Worm (Caenorhabditis elegans): Measurements from ENCODE around the gene ZK402.1.

Gene ZK402.1

ce11 chrX:1454385-1454784 is 50.3 kb downstream of the ZK402.1 start (continued):
- TF ChIP-seq ZK546.5 (tag; optimal IDR thresholded peaks at IDR 0.05) (no peak), F37D6.2 (tag; optimal IDR thresholded peaks at IDR 0.05) (peak; percentile 78), madf-5 (GFP tag; IDR thresholded peaks at IDR 0.05) (peak in 1 of 2 experiments; percentile 32; a peak in 1 of 4 replicates), snpc-4 (tag; optimal IDR thresholded peaks at IDR 0.05) (peak; percentile 28), F26F4.8 (GFP tag; conservative IDR thresholded peaks at IDR 0.05) (no peak), zfp-2 (tag; optimal IDR thresholded peaks at IDR 0.05) (peak; percentile 9), ceh-20 (GFP tag; IDR thresholded peaks at IDR 0.05) (peak; percentile 90), F44E2.7 (GFP tag; IDR thresholded peaks at IDR 0.05) (no peak), lin-38 (GFP tag; IDR thresholded peaks at IDR 0.05) (peak; percentile 66), daf-16 (GFP tag; optimal IDR thresholded peaks at IDR 0.05) (peak in 1 of 2 experiments; percentile 67), daf-16 (tag; optimal IDR thresholded peaks at IDR 0.05) (peak; percentile 80), Y5F2A.4 (GFP tag; optimal IDR thresholded peaks at IDR 0.05) (no peak), cey-2 (tag; optimal IDR thresholded peaks at IDR 0.05; ENCODE audit: borderline replicate concordance, insufficient read depth) (peak; percentile 2), fkh-10 (GFP tag; optimal IDR thresholded peaks at IDR 0.05) (peak; percentile 45), nhr-102 (tag; optimal IDR thresholded peaks at IDR 0.05) (peak; percentile 80), rbr-2 (tag; optimal IDR thresholded peaks at IDR 0.05) (peak; percentile 93), ctbp-1 (GFP tag; IDR thresholded peaks at IDR 0.05) (peak; percentile 67), ceh-44 (GFP tag; IDR thresholded peaks at IDR 0.05) (no peak), sdz-12 (GFP tag; optimal IDR thresholded peaks at IDR 0.05) (no peak), ces-1 (GFP tag; optimal IDR thresholded peaks at IDR 0.05) (no peak), lin-13 (GFP tag; optimal IDR thresholded peaks at IDR 0.05) (peak; percentile 44), dmd-6 (GFP tag; IDR thresholded peaks at IDR 0.05) (peak; percentile 96), mdt-29 (GFP tag; IDR thresholded peaks at IDR 0.05) (0 out of 2 replicates have a peak, but pooled peaks have one; percentile 27), nhr-28 (tag; optimal IDR thresholded peaks at IDR 0.05) (peak; percentile 96), lim-7 (GFP tag; IDR thresholded peaks at IDR 0.05) (no peak), nhr-6 (tag; optimal IDR thresholded peaks at IDR 0.05) (peak; percentile 95), T26A8.4 (GFP tag; IDR thresholded peaks at IDR 0.05) (peak; percentile 88), Y105C5A.15 (GFP tag; IDR thresholded peaks at IDR 0.05) (0 out of 2 replicates have a peak, but pooled peaks have one; percentile 45), tra-1 (GFP tag; IDR thresholded peaks at IDR 0.05) (peak; percentile 84), daf-19 (GFP tag; conservative IDR thresholded peaks at IDR 0.05) (no peak), zip-11 (GFP tag; IDR thresholded peaks at IDR 0.05) (no peak), jun-1 (tag; optimal IDR thresholded peaks at IDR 0.05) (peak; percentile 96), unc-130 (GFP tag; optimal IDR thresholded peaks at IDR 0.05) (no peak), ama-1 (optimal IDR thresholded peaks at IDR 0.05) (no peak), dve-1 (tag; optimal IDR thresholded peaks at IDR 0.05; ENCODE audit: insufficient read depth) (peak; percentile 97), R02D3.7 (tag; optimal IDR thresholded peaks at IDR 0.05) (no peak), ztf-7 (tag; optimal IDR thresholded peaks at IDR 0.05) (peak; percentile 73), Y75B8A.6 (GFP tag; IDR thresholded peaks at IDR 0.05) (0 out of 2 replicates have a peak, but pooled peaks have one; percentile 8), ztf-11 (tag; optimal IDR thresholded peaks at IDR 0.05) (no peak), tag-97 (GFP tag; IDR thresholded peaks at IDR 0.05) (no peak), nhr-41 (GFP tag; IDR thresholded peaks at IDR 0.05) (peak; percentile 80; the same call in 1 of the 2 replicates), lir-3 (tag; optimal IDR thresholded peaks at IDR 0.05) (peak; percentile 10), pqm-1 (tag; optimal IDR thresholded peaks at IDR 0.05) (peak; percentile 28), daf-8 (GFP tag; IDR thresholded peaks at IDR 0.05) (no peak), mdl-1 (tag; optimal IDR thresholded peaks at IDR 0.05) (peak; percentile 84 to 95), unc-39 (tag; optimal IDR thresholded peaks at IDR 0.05) (no peak), set-16 (GFP tag; IDR thresholded peaks at IDR 0.05) (peak; percentile 94), lin-39 (tag; optimal IDR thresholded peaks at IDR 0.05) (no peak), attf-4 (tag; optimal IDR thresholded peaks at IDR 0.05) (peak; percentile 70), egl-27 (tag; optimal IDR thresholded peaks at IDR 0.05) (no peak), saeg-2 (GFP tag; IDR thresholded peaks at IDR 0.05) (peak; percentile 76; the same call in 1 of the 2 replicates), zip-2 (tag; optimal IDR thresholded peaks at IDR 0.05) (peak; percentile 99)

Measured in whole organism, L4 larva.